Fruit fly (Drosophila melanogaster) whole organism, adult: Measurements from ENCODE around the gene Dmtn.

Source experiments
- CG11617 ChIP-seq: fragments of 200-800 bp; sonication (Bioruptor generic); optimal IDR thresholded peaks from 2 replicates; lab custom pipeline; 2017; ENCODE audit warnings: mild to moderate bottlenecking, missing biosample characterization, missing genetic modification reagents, missing genetic modification characterization
- CG14711 ChIP-seq: fragments of 200-800 bp; sonication (Bioruptor generic); optimal IDR thresholded peaks from 2 replicates; lab custom pipeline; 2018; ENCODE audit warnings: missing biosample characterization, mild to moderate bottlenecking, missing genetic modification characterization, moderate library complexity
- CG1620 ChIP-seq: fragments of 200-800 bp; sonication (Bioruptor generic); optimal IDR thresholded peaks from 2 replicates; lab custom pipeline; 2016; ENCODE audit warnings: missing biosample characterization, missing genetic modification characterization
- CG5204 ChIP-seq: fragments of 200-800 bp; sonication (Bioruptor generic); optimal IDR thresholded peaks from 2 replicates; lab custom pipeline; 2016; ENCODE audit warnings: missing biosample characterization, missing genetic modification characterization
- CG7045 ChIP-seq: fragments of 200-800 bp; sonication (Bioruptor generic); optimal IDR thresholded peaks from 2 replicates; lab custom pipeline; 2017; ENCODE audit warnings: missing biosample characterization, mild to moderate bottlenecking, missing genetic modification characterization
- CG7101 ChIP-seq: fragments of 200-800 bp; sonication (Bioruptor generic); optimal IDR thresholded peaks from 2 replicates; lab custom pipeline; 2018; ENCODE audit warnings: missing biosample characterization, mild to moderate bottlenecking, missing genetic modification characterization, moderate library complexity
- Clk ChIP-seq: fragments of 200-800 bp; sonication (Bioruptor generic); optimal IDR thresholded peaks from 2 replicates; lab custom pipeline; 2017; ENCODE audit warnings: missing biosample characterization, missing genetic modification characterization
- cnc ChIP-seq, 2 experiments: fragments of >200 bp; optimal IDR thresholded peaks; 2 replicates each; lab custom pipeline; 2017
- kay ChIP-seq: fragments of 200-800 bp; sonication (Bioruptor generic); peaks from one replicate; lab custom pipeline; 2016; ENCODE audit warnings: missing biosample characterization, missing genetic modification characterization, borderline replicate concordance
- ovo ChIP-seq: fragments of 200-800 bp; sonication (Bioruptor generic); optimal IDR thresholded peaks from 2 replicates; lab custom pipeline; 2016; ENCODE audit warnings: missing biosample characterization, missing genetic modification characterization
- pad ChIP-seq: fragments of 200-800 bp; sonication (Bioruptor generic); optimal IDR thresholded peaks from 3 replicates; lab custom pipeline; 2017; ENCODE audit warnings: missing biosample characterization, missing genetic modification characterization, mild to moderate bottlenecking, moderate library complexity, missing genetic modification reagents

DNA sequence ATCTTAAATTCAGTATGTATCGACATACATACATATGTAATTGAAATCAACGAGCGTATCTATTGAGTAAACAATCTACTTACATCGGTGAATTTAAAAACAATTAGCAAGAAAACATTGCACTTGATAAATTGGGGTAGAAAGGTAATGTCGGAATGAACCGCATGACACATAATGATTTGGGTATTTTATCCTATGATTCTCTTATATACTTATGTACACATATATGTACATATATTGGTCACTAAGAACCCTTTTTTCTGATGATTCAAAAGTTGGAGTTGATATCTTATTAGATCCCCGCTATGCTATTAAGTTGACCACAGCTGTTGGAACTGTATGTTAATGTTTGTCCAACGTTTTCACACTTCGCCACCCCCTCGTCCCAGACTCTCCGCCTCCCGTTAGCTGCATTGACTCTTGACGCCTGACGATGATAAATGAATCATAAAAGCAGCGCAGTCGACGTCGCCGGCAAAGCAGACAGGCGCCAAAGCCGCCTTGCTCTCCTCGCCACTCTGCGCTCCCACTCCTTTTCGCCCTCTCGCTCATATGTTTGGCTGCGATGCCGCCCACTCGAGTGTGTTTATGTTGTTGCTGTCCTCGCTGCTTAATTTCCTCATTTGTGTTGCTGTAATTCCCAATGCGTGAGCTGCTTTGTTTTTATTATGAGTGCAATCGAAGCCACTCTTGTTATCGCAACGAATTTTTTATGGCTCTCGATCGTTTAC lies 52.6 kb downstream of the Dmtn start:
- TF ChIP-seq CG11617 (no peak), Clk (no peak), CG1620 (GFP tag; lab: Kevin White, UChicago) (no peak), ovo (GFP tag; lab: Kevin White, UChicago) (peak; percentile 26), CG5204 (GFP tag; lab: Kevin White, UChicago) (peak; percentile 35), CG7045 (GFP tag; lab: Kevin White, UChicago) (no peak), CG14711 (tag; lab: Kevin White, UChicago) (no peak), cnc (optimal IDR thresholded peaks at IDR 0.05; lab: Kevin White, UChicago) (no peak), pad (GFP tag; lab: Kevin White, UChicago) (peak; percentile 11), CG7101 (tag; lab: Kevin White, UChicago) (no peak), kay (GFP tag; lab: Kevin White, UChicago) (peak; percentile 84)
